Fruit fly (Drosophila melanogaster) whole organism, embryonic: Measurements from ENCODE around the gene Fign.
A peak's percentile ranks its signal among the peaks of the same experiment; 100 is the strongest.

Source experiments
- Abd-B ChIP-seq: fragments of 200-800 bp; sonication (Bioruptor generic); optimal IDR thresholded peaks from 2 replicates; lab custom pipeline; 2018; ENCODE audit warnings: missing biosample characterization, mild to moderate bottlenecking, missing genetic modification characterization, moderate library complexity
- Ada2b ChIP-seq: fragments of 200-800 bp; sonication (Bioruptor generic); IDR thresholded peaks from 2 replicates; pipeline ENCODE4 v1.3.6; 2022; ENCODE audit warnings: missing biosample characterization, missing genetic modification characterization
- Adf1 ChIP-seq: fragments of 200-800 bp; sonication (Bioruptor generic); IDR thresholded peaks from 2 replicates; pipeline ENCODE4 v1.3.6; 2022; ENCODE audit warnings: missing biosample characterization, missing genetic modification characterization
- Asciz ChIP-seq: fragments of 200-800 bp; sonication (Bioruptor generic); optimal IDR thresholded peaks from 2 replicates; lab custom pipeline; 2017; ENCODE audit warnings: missing biosample characterization, mild to moderate bottlenecking, missing genetic modification characterization, missing genetic modification reagents
- Atf6 ChIP-seq: fragments of 200-800 bp; sonication (Bioruptor generic); IDR thresholded peaks from 2 replicates; pipeline ENCODE4 v1.3.6; 2022; ENCODE audit warnings: missing biosample characterization, missing genetic modification characterization
- BEAF-32 ChIP-seq: fragments of 200-800 bp; sonication (Bioruptor generic); optimal IDR thresholded peaks from 3 replicates; lab custom pipeline; 2017; ENCODE audit warnings: missing biosample characterization, missing genetic modification characterization, mild to moderate bottlenecking, moderate library complexity, missing genetic modification reagents
- BtbVII ChIP-seq: fragments of 200-800 bp; sonication (Bioruptor generic); optimal IDR thresholded peaks from 3 replicates; lab custom pipeline; 2017; ENCODE audit warnings: missing biosample characterization, mild to moderate bottlenecking, missing genetic modification characterization
- CG11398 ChIP-seq: fragments of 200-800 bp; sonication (Bioruptor generic); optimal IDR thresholded peaks from 2 replicates; lab custom pipeline; 2016; ENCODE audit warnings: missing biosample characterization, missing genetic modification characterization
- CG11456 ChIP-seq: fragments of 200-800 bp; sonication (Bioruptor generic); IDR thresholded peaks from 3 replicates; pipeline ENCODE4 v1.3.6; 2022; ENCODE audit warnings: missing biosample characterization, missing genetic modification characterization
- CG13894 ChIP-seq: fragments of 200-800 bp; sonication (Bioruptor generic); optimal IDR thresholded peaks from 3 replicates; lab custom pipeline; 2018; ENCODE audit warnings: missing biosample characterization, mild to moderate bottlenecking, missing genetic modification characterization, moderate library complexity
- CG14860 ChIP-seq: fragments of 200-800 bp; sonication (Bioruptor generic); IDR thresholded peaks from 3 replicates; pipeline ENCODE4 v1.3.6; 2022; ENCODE audit warnings: missing biosample characterization, missing genetic modification characterization; ENCODE audit not compliant: partially characterized antibody
- CG15696 ChIP-seq: fragments of 200-800 bp; sonication (Bioruptor generic); optimal IDR thresholded peaks from 2 replicates; lab custom pipeline; 2019; ENCODE audit warnings: missing biosample characterization, mild to moderate bottlenecking, missing genetic modification characterization, moderate library complexity
- CG17612 ChIP-seq: fragments of 200-800 bp; sonication (Bioruptor generic); IDR thresholded peaks from 2 replicates; pipeline ENCODE4 v1.3.6; 2022; ENCODE audit warnings: missing biosample characterization, missing genetic modification characterization
- CG2678 ChIP-seq: fragments of 200-800 bp; sonication (Bioruptor generic); optimal IDR thresholded peaks from 3 replicates; lab custom pipeline; 2019; ENCODE audit warnings: missing biosample characterization, mild to moderate bottlenecking, missing genetic modification characterization, moderate library complexity
- CG4328 ChIP-seq: fragments of 200-800 bp; sonication (Bioruptor generic); optimal IDR thresholded peaks from 3 replicates; lab custom pipeline; 2017; ENCODE audit warnings: missing biosample characterization, missing genetic modification reagents, missing genetic modification characterization
- CG4820 ChIP-seq: fragments of 200-800 bp; sonication (Bioruptor generic); optimal IDR thresholded peaks from 3 replicates; lab custom pipeline; 2016; ENCODE audit warnings: missing biosample characterization, missing genetic modification characterization
- CG5180 ChIP-seq: fragments of 200-800 bp; sonication (Bioruptor generic); optimal IDR thresholded peaks from 3 replicates; lab custom pipeline; 2017; ENCODE audit warnings: missing biosample characterization, missing genetic modification characterization, mild to moderate bottlenecking, moderate library complexity, missing genetic modification reagents
- CG7745 ChIP-seq: fragments of 200-800 bp; sonication (Bioruptor generic); optimal IDR thresholded peaks from 2 replicates; lab custom pipeline; 2018; ENCODE audit warnings: missing biosample characterization, mild to moderate bottlenecking, missing genetic modification characterization, moderate library complexity
- CG8089 ChIP-seq: fragments of 200-800 bp; sonication (Bioruptor generic); optimal IDR thresholded peaks from 3 replicates; lab custom pipeline; 2016; ENCODE audit warnings: missing biosample characterization, missing genetic modification characterization
- CG8290 ChIP-seq, 3 experiments: fragments of 200-800 bp; sonication (Bioruptor generic); optimal IDR thresholded peaks; 2 replicates each; lab custom pipeline; 2016 to 2019; ENCODE audit warnings: missing biosample characterization in 3 of 3, missing genetic modification characterization in 3 of 3, mild to moderate bottlenecking in 2 of 3, moderate library complexity in 1 of 3
- CG9817 ChIP-seq: fragments of 200-800 bp; sonication (Bioruptor generic); optimal IDR thresholded peaks from 2 replicates; lab custom pipeline; 2018; ENCODE audit warnings: missing biosample characterization, mild to moderate bottlenecking, missing genetic modification characterization, moderate library complexity
- CG9876 ChIP-seq: fragments of 200-800 bp; sonication (Bioruptor generic); optimal IDR thresholded peaks from 2 replicates; lab custom pipeline; 2016; ENCODE audit warnings: missing biosample characterization, missing genetic modification characterization
- Dip2 ChIP-seq: fragments of 200-800 bp; sonication (Bioruptor generic); IDR thresholded peaks from 2 replicates; pipeline ENCODE4 v1.3.6; 2022; ENCODE audit warnings: missing biosample characterization, missing genetic modification characterization
- Doc3 ChIP-seq: fragments of 200-800 bp; sonication (Bioruptor generic); IDR thresholded peaks from 3 replicates; pipeline ENCODE4 v1.3.6; 2022; ENCODE audit warnings: missing biosample characterization, missing genetic modification characterization; ENCODE audit not compliant: partially characterized antibody
- GATAe ChIP-seq: fragments of 200-800 bp; sonication (Bioruptor generic); conservative IDR thresholded peaks from 2 replicates; pipeline ENCODE4 v1.3.6; 2022; ENCODE audit warnings: missing biosample characterization, missing genetic modification characterization
- H2.0 ChIP-seq: fragments of 200-800 bp; sonication (Bioruptor generic); IDR thresholded peaks from 2 replicates; pipeline ENCODE4 v1.3.6; 2022; ENCODE audit warnings: missing biosample characterization, missing genetic modification characterization
- HHEX ChIP-seq: fragments of 200-800 bp; sonication (Bioruptor generic); optimal IDR thresholded peaks from 3 replicates; lab custom pipeline; 2017; ENCODE audit warnings: missing biosample characterization, mild to moderate bottlenecking, missing genetic modification characterization, missing genetic modification reagents
- PHDP ChIP-seq: fragments of 200-800 bp; sonication (Bioruptor generic); optimal IDR thresholded peaks from 3 replicates; lab custom pipeline; 2018; ENCODE audit warnings: missing biosample characterization, mild to moderate bottlenecking, missing genetic modification characterization, moderate library complexity
- Pdp1 ChIP-seq, 2 experiments: fragments of 200-800 bp; sonication (Bioruptor generic); optimal IDR thresholded peaks; 3 replicates each; lab custom pipeline; 2016; ENCODE audit warnings: missing biosample characterization in 2 of 2, missing genetic modification characterization in 2 of 2, mild to moderate bottlenecking in 1 of 2, moderate library complexity in 1 of 2
- Poxn ChIP-seq: fragments of 200-800 bp; sonication (Bioruptor generic); IDR thresholded peaks from 2 replicates; pipeline ENCODE4 v1.3.6; 2022; ENCODE audit warnings: missing biosample characterization, missing genetic modification characterization
- Sry-δ ChIP-seq: fragments of 200-800 bp; sonication (Bioruptor generic); optimal IDR thresholded peaks from 2 replicates; lab custom pipeline; 2016; ENCODE audit warnings: missing biosample characterization, missing genetic modification characterization
- Usf ChIP-seq: fragments of 200-800 bp; sonication (Bioruptor generic); optimal IDR thresholded peaks from 2 replicates; lab custom pipeline; 2017; ENCODE audit warnings: missing genotype, missing biosample characterization, missing genetic modification characterization
- Xrp1 ChIP-seq: fragments of 200-800 bp; sonication (Bioruptor generic); IDR thresholded peaks from 2 replicates; pipeline ENCODE4 v1.3.6; 2022; ENCODE audit warnings: missing biosample characterization, missing genetic modification characterization
- ac ChIP-seq: fragments of 200-800 bp; sonication (Bioruptor generic); optimal IDR thresholded peaks from 3 replicates; lab custom pipeline; 2017; ENCODE audit warnings: missing biosample characterization, mild to moderate bottlenecking, missing genetic modification characterization
- ara ChIP-seq: fragments of 200-800 bp; sonication (Bioruptor generic); IDR thresholded peaks from 2 replicates; pipeline ENCODE4 v1.3.6; 2022; ENCODE audit warnings: missing biosample characterization, missing genetic modification characterization
- ase ChIP-seq: fragments of 200-800 bp; sonication (Bioruptor generic); IDR thresholded peaks from 3 replicates; pipeline ENCODE4 v1.3.6; 2022; ENCODE audit warnings: missing biosample characterization, missing genetic modification characterization
- cas ChIP-seq: fragments of 200-800 bp; sonication (Bioruptor generic); IDR thresholded peaks from 2 replicates; pipeline ENCODE4 v1.3.6; 2022; ENCODE audit warnings: missing biosample characterization, missing genetic modification characterization
- crol ChIP-seq: fragments of 200-800 bp; sonication (Bioruptor generic); IDR thresholded peaks from 2 replicates; pipeline ENCODE4 v1.3.6; 2022; ENCODE audit warnings: missing biosample characterization, missing genetic modification characterization
- fd96Cb ChIP-seq: fragments of 200-800 bp; sonication (Bioruptor generic); optimal IDR thresholded peaks from 2 replicates; lab custom pipeline; 2018; ENCODE audit warnings: missing biosample characterization, mild to moderate bottlenecking, missing genetic modification characterization, moderate library complexity
- hth ChIP-seq: fragments of >200 bp; optimal IDR thresholded peaks from 2 replicates; lab custom pipeline; 2017; ENCODE audit warnings: inconsistent platforms
- kah ChIP-seq: fragments of 200-800 bp; sonication (Bioruptor generic); optimal IDR thresholded peaks from 2 replicates; lab custom pipeline; 2018; ENCODE audit warnings: missing biosample characterization, mild to moderate bottlenecking, missing genetic modification characterization
- kni ChIP-seq: fragments of 200-800 bp; sonication (Bioruptor generic); optimal IDR thresholded peaks from 3 replicates; lab custom pipeline; 2017; ENCODE audit warnings: mild to moderate bottlenecking, missing biosample characterization, missing genetic modification reagents, missing genetic modification characterization
- lola ChIP-seq, 3 experiments: fragments of >200 bp in 2 of 3; fragments of 200-800 bp in 1 of 3; sonication (Bioruptor generic) in 1 of 3; optimal IDR thresholded peaks; 2 replicates each; lab custom pipeline; 2017 to 2019; ENCODE audit warnings: missing biosample characterization in 3 of 3, missing genetic modification characterization in 3 of 3, mild to moderate bottlenecking in 1 of 3, moderate library complexity in 1 of 3
- psq ChIP-seq: fragments of 200-800 bp; sonication (Bioruptor generic); optimal IDR thresholded peaks from 2 replicates; lab custom pipeline; 2017; ENCODE audit warnings: missing biosample characterization, missing genetic modification characterization
- pum ChIP-seq: fragments of 200-800 bp; sonication (Bioruptor generic); optimal IDR thresholded peaks from 2 replicates; lab custom pipeline; 2016; ENCODE audit warnings: missing biosample characterization, missing genetic modification characterization
- schlank ChIP-seq: fragments of 200-800 bp; sonication (Bioruptor generic); optimal IDR thresholded peaks from 2 replicates; lab custom pipeline; 2018; ENCODE audit warnings: missing biosample characterization, mild to moderate bottlenecking, missing genetic modification characterization
- sug ChIP-seq: fragments of 200-800 bp; optimal IDR thresholded peaks from 2 replicates; lab custom pipeline; 2019; ENCODE audit warnings: missing biosample characterization, mild to moderate bottlenecking, missing genetic modification characterization, moderate library complexity
- zen2 ChIP-seq: fragments of 200-800 bp; sonication (Bioruptor generic); IDR thresholded peaks from 3 replicates; pipeline ENCODE4 v1.3.6; 2022; ENCODE audit warnings: missing biosample characterization, missing genetic modification characterization; ENCODE audit not compliant: partially characterized antibody

Fign gene

dm6 chr2L:3323319-3324287 lies 3.9 kb upstream of the Fign start, which contains the start of gene CG33281 (continued):
- TF ChIP-seq CG8290 (GFP tag; optimal IDR thresholded peaks at IDR 0.05; lab: Kevin White, UChicago) (no peak), CG8290 (tag; optimal IDR thresholded peaks at IDR 0.05; lab: Kevin White, UChicago) (no peak), CG15696 (tag; lab: Kevin White, UChicago) (no peak), CG7745 (tag; lab: Kevin White, UChicago) (no peak), BtbVII (peak; percentile 64), CG13894 (peak; percentile 81), HHEX (peak; percentile 75), Adf1 (no peak), Pdp1 (GFP tag; optimal IDR thresholded peaks at IDR 0.05; lab: Kevin White, UChicago) (no peak), Asciz (GFP tag; lab: Kevin White, UChicago) (peak; percentile 56), zen2 (GFP tag; lab: Robert Waterston, UW) (no peak), cas (GFP tag; lab: Robert Waterston, UW) (no peak), CG2678 (tag; lab: Kevin White, UChicago) (peak; percentile 83), Usf (GFP tag; lab: Kevin White, UChicago) (no peak), ara (0 out of 2 replicates have a peak, but pooled peaks have one; percentile 37), CG4820 (no peak), CG4328 (peak; percentile 63), kni (GFP tag; lab: Kevin White, UChicago) (peak; percentile 23), CG5180 (peak; percentile 59), CG11456 (GFP tag; lab: Robert Waterston, UW) (no peak), Xrp1 (GFP tag; lab: Robert Waterston, UW) (no peak), hth (no peak), Doc3 (GFP tag; lab: Robert Waterston, UW) (no peak), crol (GFP tag; lab: Robert Waterston, UW) (no peak), H2.0 (GFP tag; lab: Robert Waterston, UW) (no peak), CG14860 (GFP tag; lab: Robert Waterston, UW) (no peak), ase (no peak), fd96Cb (tag; lab: Kevin White, UChicago) (no peak), CG9876 (no peak), Poxn (no peak), pum (GFP tag; lab: Kevin White, UChicago) (no peak), Dip2 (GFP tag; lab: Robert Waterston, UW) (no peak), ac (GFP tag; lab: Kevin White, UChicago) (no peak), kah (GFP tag; lab: Kevin White, UChicago) (peak; percentile 72), GATAe (peak; percentile 73), lola (GFP tag; optimal IDR thresholded peaks at IDR 0.05; lab: Kevin White, UChicago) (no peak), PHDP (tag; lab: Kevin White, UChicago) (peak; percentile 4), Ada2b (GFP tag; lab: Robert Waterston, UW) (no peak), Atf6 (GFP tag; lab: Robert Waterston, UW) (no peak), CG11398 (GFP tag; lab: Kevin White, UChicago) (no peak), BEAF-32 (GFP tag; lab: Kevin White, UChicago) (no peak), schlank (tag; lab: Kevin White, UChicago) (no peak), CG17612 (GFP tag; lab: Robert Waterston, UW) (no peak), Abd-B (GFP tag; lab: Kevin White, UChicago) (no peak), CG8089 (GFP tag; lab: Kevin White, UChicago) (no peak), psq (GFP tag; lab: Kevin White, UChicago) (no peak), Sry-δ (GFP tag; lab: Kevin White, UChicago) (no peak), sug (peak; percentile 73), CG9817 (tag; lab: Kevin White, UChicago) (no peak)
